Fruit fly (Drosophila melanogaster) whole organism, pupa: ENCODE data around the gene Smg5.

Experiments
- CG10348 ChIP-seq: fragments of 200-800 bp; sonication (Bioruptor generic); IDR thresholded peaks from 2 replicates; pipeline ENCODE4 v1.3.6; 2022; ENCODE audit warnings: missing biosample characterization, missing genetic modification characterization
- CG12605 ChIP-seq: fragments of 200-800 bp; sonication (Bioruptor generic); IDR thresholded peaks from 2 replicates; pipeline ENCODE4 v1.3.6; 2022; ENCODE audit warnings: missing biosample characterization, missing genetic modification characterization
- CG13204 ChIP-seq: fragments of 200-800 bp; sonication (Bioruptor generic); optimal IDR thresholded peaks from 2 replicates; lab custom pipeline; 2018; ENCODE audit warnings: missing biosample characterization, mild to moderate bottlenecking, missing genetic modification characterization, moderate library complexity
- CG14655 ChIP-seq: fragments of 200-800 bp; sonication (Bioruptor generic); optimal IDR thresholded peaks from 3 replicates; lab custom pipeline; 2017; ENCODE audit warnings: mild to moderate bottlenecking, missing biosample characterization, missing genetic modification reagents, missing genetic modification characterization
- CG15710 ChIP-seq: fragments of 200-800 bp; sonication (Bioruptor generic); optimal IDR thresholded peaks from 2 replicates; lab custom pipeline; 2018; ENCODE audit warnings: missing biosample characterization, mild to moderate bottlenecking, missing genetic modification characterization, moderate library complexity
- CG17806 ChIP-seq: fragments of 200-800 bp; sonication (Bioruptor generic); optimal IDR thresholded peaks from 2 replicates; lab custom pipeline; 2018; ENCODE audit warnings: missing biosample characterization, mild to moderate bottlenecking, missing genetic modification characterization, moderate library complexity
- CG32121 ChIP-seq: fragments of 200-800 bp; sonication (Bioruptor generic); IDR thresholded peaks from 2 replicates; pipeline ENCODE4 v1.3.6; 2022; ENCODE audit warnings: missing biosample characterization, missing genetic modification characterization
- CG34367 ChIP-seq: fragments of 200-800 bp; sonication (Bioruptor generic); optimal IDR thresholded peaks from 2 replicates; lab custom pipeline; 2018; ENCODE audit warnings: missing biosample characterization, mild to moderate bottlenecking, missing genetic modification characterization
- CG4496 ChIP-seq: fragments of 200-800 bp; sonication (Bioruptor generic); IDR thresholded peaks from 3 replicates; pipeline ENCODE4 v1.3.6; 2022; ENCODE audit warnings: missing biosample characterization, missing genetic modification characterization
- CG8159 ChIP-seq: fragments of 200-800 bp; sonication (Bioruptor generic); optimal IDR thresholded peaks from 3 replicates; lab custom pipeline; 2018; ENCODE audit warnings: missing biosample characterization, mild to moderate bottlenecking, missing genetic modification characterization, moderate library complexity
- CG8301 ChIP-seq: fragments of 200-800 bp; sonication (Bioruptor generic); optimal IDR thresholded peaks from 2 replicates; lab custom pipeline; 2018; ENCODE audit warnings: missing biosample characterization, mild to moderate bottlenecking, missing genetic modification characterization
- CG9948 ChIP-seq: fragments of 200-800 bp; sonication (Bioruptor generic); optimal IDR thresholded peaks from 2 replicates; lab custom pipeline; 2018; ENCODE audit warnings: missing biosample characterization, mild to moderate bottlenecking, missing genetic modification characterization, moderate library complexity
- D1 ChIP-seq: fragments of 200-800 bp; sonication (Bioruptor generic); optimal IDR thresholded peaks from 2 replicates; lab custom pipeline; 2018; ENCODE audit warnings: missing biosample characterization, mild to moderate bottlenecking, missing genetic modification characterization, moderate library complexity
- EcR ChIP-seq: fragments of 200-800 bp; sonication (Bioruptor generic); optimal IDR thresholded peaks from 3 replicates; lab custom pipeline; 2019; ENCODE audit warnings: missing biosample characterization, missing genetic modification characterization, mild to moderate bottlenecking, moderate library complexity, missing genetic modification reagents
- Ets98B ChIP-seq: fragments of 200-800 bp; sonication (Bioruptor generic); IDR thresholded peaks from 2 replicates; pipeline ENCODE4 v1.3.6; 2022; ENCODE audit warnings: missing biosample characterization, missing genetic modification characterization
- Pif1A ChIP-seq: fragments of 200-800 bp; sonication (Bioruptor generic); optimal IDR thresholded peaks from 3 replicates; lab custom pipeline; 2016; ENCODE audit warnings: missing biosample characterization, missing genetic modification characterization
- Pif1B ChIP-seq: fragments of 200-800 bp; sonication (Bioruptor generic); optimal IDR thresholded peaks from 3 replicates; lab custom pipeline; 2016; ENCODE audit warnings: missing biosample characterization, missing genetic modification characterization
- Snoo ChIP-seq: fragments of 200-800 bp; sonication (Bioruptor generic); optimal IDR thresholded peaks from 3 replicates; lab custom pipeline; 2017; ENCODE audit warnings: missing biosample characterization, mild to moderate bottlenecking, missing genetic modification characterization, inconsistent platforms
- fd96Ca ChIP-seq: fragments of 200-800 bp; sonication (Bioruptor generic); IDR thresholded peaks from 3 replicates; pipeline ENCODE4 v1.3.6; 2022; ENCODE audit warnings: missing biosample characterization, missing genetic modification characterization
- gl ChIP-seq: fragments of 200-800 bp; sonication (Bioruptor generic); optimal IDR thresholded peaks from 2 replicates; lab custom pipeline; 2018; ENCODE audit warnings: missing biosample characterization, mild to moderate bottlenecking, missing genetic modification characterization
- rn ChIP-seq: fragments of 200-800 bp; sonication (Bioruptor generic); IDR thresholded peaks from 2 replicates; pipeline ENCODE4 v1.3.6; 2022; ENCODE audit warnings: missing biosample characterization, missing genetic modification characterization

The Smg5 gene

DNA sequence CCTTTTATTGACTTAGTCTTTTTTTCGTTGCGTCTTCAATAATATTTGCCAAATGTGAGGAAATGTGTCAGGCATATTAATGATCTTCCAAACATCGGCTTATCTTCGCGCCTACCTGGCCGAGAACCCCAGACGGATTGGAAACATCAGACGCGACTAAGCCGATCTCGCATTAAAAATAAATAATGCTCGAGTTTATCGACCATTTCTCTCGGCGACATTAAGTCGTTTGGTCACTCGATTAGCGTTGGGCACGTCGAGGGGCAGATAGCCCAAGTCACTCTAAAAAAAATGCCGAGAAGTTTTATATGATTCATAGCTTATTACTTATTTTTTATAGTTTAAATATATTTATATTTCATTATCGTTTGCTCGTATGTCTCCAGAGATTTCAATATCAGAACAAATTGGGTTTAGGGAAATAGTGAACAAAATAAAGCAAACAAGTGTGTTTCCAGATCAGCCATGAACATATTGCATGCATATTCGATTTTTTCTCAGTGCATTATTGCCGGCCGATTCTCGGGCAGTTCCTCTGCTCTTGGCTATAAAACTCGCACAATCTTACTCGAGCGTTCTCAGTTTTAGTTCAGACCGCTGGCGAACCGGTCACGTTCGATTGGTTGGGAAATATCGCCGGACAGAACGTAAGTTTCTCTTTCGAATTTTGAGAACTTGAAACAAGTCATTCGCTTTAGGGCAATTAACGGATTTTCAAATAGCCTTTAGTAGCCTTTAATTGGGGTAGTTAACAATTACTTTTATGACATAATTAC, 799 bp upstream of the Smg5 start, which contains the start of gene Ance:
Gene Ance (plus strand): TSS at position 574 of the 776 bp plus-strand sequence.
- TF ChIP-seq CG9948 (tag; lab: Kevin White, UChicago) (peak; percentile 38), CG17806 (tag; lab: Kevin White, UChicago) (no peak), fd96Ca (GFP tag; lab: Robert Waterston, UW) (peak; percentile 62; the same call in 2 of the 3 replicates), rn (GFP tag; lab: Robert Waterston, UW) (no peak), D1 (tag; lab: Kevin White, UChicago) (no peak), CG15710 (tag; lab: Kevin White, UChicago) (peak; percentile 75), CG34367 (peak; percentile 53), Ets98B (GFP tag; lab: Robert Waterston, UW) (peak; percentile 25; the same call in 1 of the 2 replicates), EcR (peak; percentile 28), CG32121 (GFP tag; lab: Robert Waterston, UW) (peak; percentile 40; the same call in 1 of the 2 replicates), CG12605 (no peak), CG8159 (tag; lab: Kevin White, UChicago) (peak; percentile 61), CG8301 (tag; lab: Kevin White, UChicago) (no peak), CG14655 (GFP tag; lab: Kevin White, UChicago) (no peak), Snoo (peak; percentile 37), CG4496 (GFP tag; lab: Robert Waterston, UW) (peak; percentile 62), Pif1A (peak; percentile 49), Pif1B (GFP tag; lab: Kevin White, UChicago) (peak; percentile 53), gl (tag; lab: Kevin White, UChicago) (no peak), CG13204 (GFP tag; lab: Kevin White, UChicago) (no peak), CG10348 (GFP tag; lab: Robert Waterston, UW) (no peak)

DNA sequence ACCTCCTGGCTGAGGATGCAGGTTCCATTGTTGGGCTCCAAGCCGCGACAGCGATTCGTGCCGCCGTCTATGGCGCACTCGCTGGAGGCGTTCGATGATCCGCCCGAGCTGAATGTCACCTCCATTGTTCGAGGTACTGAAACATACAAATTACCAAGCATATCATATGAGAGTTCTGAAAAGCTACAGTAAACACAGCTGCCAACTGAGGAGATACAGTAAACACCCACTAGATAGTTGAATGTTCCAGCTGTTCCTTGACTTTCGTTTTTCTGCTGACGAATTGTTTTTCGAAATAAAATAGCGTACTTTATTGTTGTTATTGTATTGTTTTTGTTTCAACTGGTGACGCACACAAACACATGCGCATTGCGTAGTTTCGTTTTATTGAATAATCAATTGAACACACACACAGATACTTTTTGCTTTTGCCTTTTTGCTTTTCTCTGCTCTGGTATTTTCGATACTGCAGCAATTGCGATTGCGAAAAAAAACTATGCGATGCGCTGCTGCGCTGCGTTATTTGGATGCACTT, 598 bp downstream of the Smg5 start:
- TF ChIP-seq EcR: peak; percentile 39
- TF ChIP-seq D1 (tag; lab: Kevin White, UChicago): no peak
- TF ChIP-seq, all 21 proteins: peak for 1

DNA sequence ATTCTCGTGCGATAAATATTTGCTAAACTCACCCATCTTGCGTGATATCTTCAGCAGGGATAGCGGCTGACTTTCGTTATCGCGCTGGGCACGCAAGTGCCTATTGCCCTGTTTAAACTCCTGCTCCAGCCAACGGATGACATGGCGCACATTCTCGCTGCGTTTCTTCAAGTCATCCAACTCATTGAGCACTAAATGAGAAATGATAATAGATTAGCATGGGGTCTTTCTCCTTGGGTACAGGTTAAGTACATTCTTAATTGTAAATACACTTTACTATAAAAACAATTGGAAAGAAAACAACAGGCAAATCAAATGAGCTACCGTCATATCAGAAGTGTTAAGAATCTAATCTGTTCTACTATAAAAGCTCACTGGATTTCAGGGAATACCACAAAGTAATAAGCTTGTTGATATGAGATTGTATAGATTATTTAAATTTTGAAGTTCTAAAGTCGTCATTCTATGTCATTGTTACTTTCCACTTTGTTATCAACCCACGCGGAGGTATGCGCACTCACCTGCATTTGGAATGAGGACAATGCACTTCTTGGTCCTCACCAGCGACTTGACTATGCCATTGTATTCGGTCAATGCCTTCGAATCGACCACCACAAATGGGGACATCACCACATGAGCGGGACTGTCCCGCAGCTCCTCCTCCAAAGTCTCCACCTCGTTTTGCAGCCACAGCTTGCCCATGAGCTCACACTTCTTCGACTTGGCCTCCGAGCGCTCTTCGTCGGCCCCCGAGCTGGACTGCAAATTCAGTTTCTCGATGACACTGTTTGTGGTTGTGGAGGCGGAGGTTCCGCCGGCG, 4.1 kb downstream of the Smg5 start:
- TF ChIP-seq fd96Ca (GFP tag; lab: Robert Waterston, UW): peak; percentile 27; the same call in 1 of the 3 replicates
- no peak for TF ChIP-seq CG32121 (GFP tag; lab: Robert Waterston, UW)
- TF ChIP-seq, all 21 proteins: peak for 1

DNA sequence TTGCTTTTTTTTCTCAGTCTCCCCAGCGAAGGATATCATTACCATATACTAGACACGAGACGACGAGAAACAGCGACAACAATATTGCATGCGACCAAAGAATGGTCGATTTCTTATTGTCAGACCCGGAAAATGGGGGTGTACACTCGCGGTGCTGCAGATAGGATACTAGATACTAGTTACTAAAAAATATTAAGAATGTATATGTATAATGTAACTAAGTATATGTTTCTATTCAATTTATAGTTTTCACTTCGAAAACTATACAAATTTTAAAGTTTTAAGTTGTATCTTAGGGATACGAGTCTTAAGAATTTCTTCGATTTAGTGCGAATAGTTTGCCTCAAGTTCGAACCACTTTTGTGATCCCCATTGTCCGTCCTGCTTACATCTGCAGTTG, 11.0 kb downstream of the Smg5 start:
- TF ChIP-seq CG4496 (GFP tag; lab: Robert Waterston, UW): peak; percentile 29; the same call in 1 of the 3 replicates
- no peak for TF ChIP-seq Snoo
- TF ChIP-seq CG9948 (tag; lab: Kevin White, UChicago): peak; percentile 60
- TF ChIP-seq CG34367: peak; percentile 29
- TF ChIP-seq gl (tag; lab: Kevin White, UChicago): no peak
- no peak for TF ChIP-seq rn (GFP tag; lab: Robert Waterston, UW)
- TF ChIP-seq Ets98B (GFP tag; lab: Robert Waterston, UW): no peak; the same call in 1 of the 2 replicates
- no peak for TF ChIP-seq Pif1A
- peak; percentile 33; the same call in 1 of the 2 replicates for TF ChIP-seq CG12605
- no peak for TF ChIP-seq Pif1B (GFP tag; lab: Kevin White, UChicago)
- no peak for TF ChIP-seq CG10348 (GFP tag; lab: Robert Waterston, UW)
- no peak for TF ChIP-seq EcR
- TF ChIP-seq CG14655 (GFP tag; lab: Kevin White, UChicago): no peak
- no peak for TF ChIP-seq fd96Ca (GFP tag; lab: Robert Waterston, UW)
- TF ChIP-seq CG32121 (GFP tag; lab: Robert Waterston, UW): no peak
- peak; percentile 48 for TF ChIP-seq CG15710 (tag; lab: Kevin White, UChicago)
- no peak for TF ChIP-seq CG8301 (tag; lab: Kevin White, UChicago)
- peak; percentile 68 for TF ChIP-seq CG17806 (tag; lab: Kevin White, UChicago)
- no peak for TF ChIP-seq CG8159 (tag; lab: Kevin White, UChicago)
- TF ChIP-seq D1 (tag; lab: Kevin White, UChicago): no peak
- TF ChIP-seq CG13204 (GFP tag; lab: Kevin White, UChicago): peak; percentile 21

DNA sequence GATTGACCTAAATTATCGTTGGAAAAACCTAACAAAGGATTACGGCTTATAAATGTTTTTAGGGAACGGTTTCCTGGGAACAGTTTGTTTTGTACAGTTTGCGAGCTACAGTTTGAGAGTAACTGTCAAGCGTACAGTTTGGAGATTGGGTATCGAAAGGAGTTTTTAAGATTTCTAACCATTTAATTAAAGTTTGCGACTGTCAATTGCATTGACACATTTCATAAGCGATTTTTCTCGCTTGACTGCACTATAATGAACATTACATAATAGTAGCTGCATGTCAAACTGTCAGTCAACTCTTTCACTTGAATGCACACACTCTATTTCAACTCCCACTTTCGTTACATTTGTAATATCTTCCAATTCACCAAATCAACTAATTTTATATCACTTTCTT, 11.6 kb downstream of the Smg5 start:
- TF ChIP-seq Pif1A (no peak), CG14655 (GFP tag; lab: Kevin White, UChicago) (no peak), CG4496 (GFP tag; lab: Robert Waterston, UW) (no peak), CG12605 (no peak)

DNA sequence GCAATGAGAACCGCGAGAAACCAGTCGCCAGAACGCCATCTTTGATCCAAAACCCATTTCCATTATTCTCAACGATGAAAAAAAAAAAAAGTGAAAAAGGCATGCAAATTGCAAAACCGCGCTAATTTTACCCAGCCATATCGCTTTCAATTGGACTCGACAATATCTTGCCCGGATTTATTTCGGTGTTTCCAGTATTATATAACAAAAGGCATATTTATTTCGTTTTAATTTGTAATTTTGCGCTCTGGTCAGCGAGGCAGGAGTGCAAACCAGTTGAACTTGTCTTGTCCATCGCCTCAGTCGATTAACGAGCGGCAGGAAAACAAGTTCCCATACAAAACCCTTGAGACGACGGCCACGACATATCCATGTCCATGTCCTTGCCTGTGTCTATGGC, 14.5 kb downstream of the Smg5 start:
- no peak for TF ChIP-seq Ets98B (GFP tag; lab: Robert Waterston, UW)
- peak; percentile 57 for TF ChIP-seq EcR
